Fruit fly (Drosophila melanogaster): ENCODE measurements around the gene CG12229.

dm6 chr3L:17432947-17433346 lies 3.3 kb downstream of the CG12229 start, which contains the start of gene frc:
- TF ChIP-seq EcR (GFP tag; optimal IDR thresholded peaks at IDR 0.05) (no peak), Dll (optimal IDR thresholded peaks at IDR 0.05) (no peak), psq (optimal IDR thresholded peaks at IDR 0.05) (no peak)
